Worm (Caenorhabditis elegans): ENCODE results near the gene smgl-2.
A peak's percentile ranks its signal among the peaks of the same experiment; 100 is the strongest.

smgl-2 gene

DNA sequence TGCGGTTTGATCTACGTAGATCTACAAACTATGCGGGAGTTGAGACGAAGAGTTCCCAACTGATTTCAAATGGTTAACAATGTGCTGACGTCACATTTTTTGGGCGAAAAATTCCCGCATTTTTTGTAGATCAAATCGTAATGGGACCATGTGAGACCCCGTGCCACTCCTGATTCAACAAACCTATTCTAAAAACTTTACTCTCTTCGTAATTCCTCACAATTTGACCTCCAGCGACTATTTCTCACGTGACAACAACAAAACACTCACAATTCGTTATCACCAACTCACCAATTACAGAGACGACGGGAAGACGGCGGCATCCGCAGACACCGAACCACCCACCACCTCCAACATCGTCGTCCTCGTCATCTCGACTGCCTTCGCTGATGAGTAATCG is 17.8 kb downstream of the smgl-2 start, which contains the start of gene siah-1:
Gene siah-1 (plus strand): TSS at position 301 of the 400 bp plus-strand sequence.
- TF ChIP-seq mml-1 (tag; optimal IDR thresholded peaks at IDR 0.05), result no peak
- no peak for TF ChIP-seq nhr-43 (tag; optimal IDR thresholded peaks at IDR 0.05; ENCODE audit: poor library complexity, severe bottlenecking)
- peak; percentile 25 for TF ChIP-seq elt-2 (tag; optimal IDR thresholded peaks at IDR 0.05)
- no peak for TF ChIP-seq tbx-2 (tag; optimal IDR thresholded peaks at IDR 0.05)
- no peak for TF ChIP-seq egl-27 (tag; optimal IDR thresholded peaks at IDR 0.05)
- TF ChIP-seq mdl-1 (tag; optimal IDR thresholded peaks at IDR 0.05), result no peak
- no peak for TF ChIP-seq nhr-28 (tag; optimal IDR thresholded peaks at IDR 0.05)
- peak; percentile 22 for TF ChIP-seq pqm-1 (tag; optimal IDR thresholded peaks at IDR 0.05)
- no peak for TF ChIP-seq ztf-4 (tag; optimal IDR thresholded peaks at IDR 0.05)

DNA sequence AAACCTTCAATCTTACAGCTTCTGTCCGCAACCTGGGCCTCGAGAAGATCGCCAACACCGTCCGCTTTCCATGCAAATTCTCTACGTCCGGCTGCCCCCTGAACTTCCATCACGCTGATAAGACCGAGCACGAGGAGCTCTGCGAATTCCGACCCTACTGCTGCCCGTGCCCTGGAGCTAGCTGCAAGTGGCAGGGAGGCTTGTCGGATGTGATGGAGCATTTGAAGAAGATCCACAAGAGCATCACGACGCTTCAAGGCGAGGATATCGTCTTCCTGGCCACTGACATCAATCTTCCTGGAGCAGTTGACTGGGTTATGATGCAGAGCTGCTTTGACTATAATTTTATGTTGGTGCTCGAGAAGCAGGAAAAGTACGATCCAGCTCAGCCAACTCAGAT is 19.8 kb downstream of the smgl-2 start:
- no peak for TF ChIP-seq egl-27 (tag; optimal IDR thresholded peaks at IDR 0.05)
- no peak for TF ChIP-seq nhr-28 (tag; optimal IDR thresholded peaks at IDR 0.05)
- no peak for TF ChIP-seq pqm-1 (tag; optimal IDR thresholded peaks at IDR 0.05)
- TF ChIP-seq ceh-16 (tag; optimal IDR thresholded peaks at IDR 0.05), result no peak
- no peak for TF ChIP-seq mdl-1 (tag; optimal IDR thresholded peaks at IDR 0.05)
- TF ChIP-seq ceh-28 (tag; optimal IDR thresholded peaks at IDR 0.05), result no peak
- no peak for TF ChIP-seq sea-2 (GFP tag; optimal IDR thresholded peaks at IDR 0.05)
- TF ChIP-seq mml-1 (tag; optimal IDR thresholded peaks at IDR 0.05), result no peak
- no peak for TF ChIP-seq elt-3 (tag; optimal IDR thresholded peaks at IDR 0.05)
- TF ChIP-seq ZK546.5 (tag; optimal IDR thresholded peaks at IDR 0.05), result no peak
- no peak for TF ChIP-seq aly-2 (tag; optimal IDR thresholded peaks at IDR 0.05)
- TF ChIP-seq ztf-4 (tag; optimal IDR thresholded peaks at IDR 0.05), result no peak
- TF ChIP-seq unc-62 (GFP tag; optimal IDR thresholded peaks at IDR 0.05), result no peak
- no peak for TF ChIP-seq R02D3.7 (tag; optimal IDR thresholded peaks at IDR 0.05)
- TF ChIP-seq jun-1 (tag; optimal IDR thresholded peaks at IDR 0.05), result no peak
- no peak for TF ChIP-seq nhr-12 (tag; optimal IDR thresholded peaks at IDR 0.05)
- TF ChIP-seq nfya-1 (tag; optimal IDR thresholded peaks at IDR 0.05; ENCODE audit: insufficient read depth), result no peak
- TF ChIP-seq egl-5 (tag; optimal IDR thresholded peaks at IDR 0.05), result no peak
- TF ChIP-seq elt-2 (tag; optimal IDR thresholded peaks at IDR 0.05), result no peak

DNA sequence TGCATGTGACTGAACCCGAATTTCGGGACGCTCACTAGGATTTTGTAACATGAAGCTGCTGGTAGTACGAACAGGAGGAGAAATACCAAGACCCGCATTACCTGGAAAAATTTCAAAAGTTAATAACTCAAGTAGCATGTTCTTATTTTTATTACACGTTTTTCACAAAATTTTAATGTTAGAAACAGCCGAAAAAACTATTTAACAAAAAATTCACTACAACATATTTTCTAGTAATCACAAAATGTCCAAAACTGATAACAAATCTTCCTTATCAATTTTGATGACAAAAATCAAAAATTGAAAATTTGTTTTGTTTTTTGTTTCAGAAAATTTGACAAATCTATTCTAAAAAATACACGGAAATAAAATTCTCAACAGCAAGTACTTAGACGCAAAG is 25.0 kb downstream of the smgl-2 start, which contains the start of gene ugt-45:
Gene ugt-45 (minus strand): TSS at position 101 of the 400 bp plus-strand sequence.
- TF ChIP-seq ceh-9 (tag; optimal IDR thresholded peaks at IDR 0.05) (no peak), nhr-67 (tag; optimal IDR thresholded peaks at IDR 0.05) (no peak), fkh-2 (tag; optimal IDR thresholded peaks at IDR 0.05) (no peak), hmg-11 (tag; optimal IDR thresholded peaks at IDR 0.05) (no peak), ama-1 (optimal IDR thresholded peaks at IDR 0.05) (no peak), ceh-82 (tag; optimal IDR thresholded peaks at IDR 0.05) (no peak), snpc-4 (tag; optimal IDR thresholded peaks at IDR 0.05) (no peak), pha-4 (tag; optimal IDR thresholded peaks at IDR 0.05) (no peak), nhr-12 (tag; optimal IDR thresholded peaks at IDR 0.05) (no peak), unc-62 (GFP tag; optimal IDR thresholded peaks at IDR 0.05) (no peak), mml-1 (tag; optimal IDR thresholded peaks at IDR 0.05) (no peak), ceh-28 (tag; optimal IDR thresholded peaks at IDR 0.05) (no peak), nhr-23 (tag; optimal IDR thresholded peaks at IDR 0.05) (no peak), tbx-2 (tag; optimal IDR thresholded peaks at IDR 0.05) (no peak), unc-39 (tag; optimal IDR thresholded peaks at IDR 0.05) (no peak), zag-1 (tag; optimal IDR thresholded peaks at IDR 0.05) (no peak), nhr-77 (tag; optimal IDR thresholded peaks at IDR 0.05) (no peak), ZK546.5 (tag; optimal IDR thresholded peaks at IDR 0.05) (no peak), elt-1 (tag; optimal IDR thresholded peaks at IDR 0.05) (no peak)

- no peak for TF ChIP-seq nhr-25 (tag; optimal IDR thresholded peaks at IDR 0.05)
- TF ChIP-seq eor-1 (tag; optimal IDR thresholded peaks at IDR 0.05), result no peak
- TF ChIP-seq sea-2 (GFP tag; optimal IDR thresholded peaks at IDR 0.05), result no peak
- no peak for TF ChIP-seq fkh-10 (GFP tag; optimal IDR thresholded peaks at IDR 0.05)
- TF ChIP-seq nhr-76 (tag; optimal IDR thresholded peaks at IDR 0.05), result no peak
- TF ChIP-seq aly-2 (tag; optimal IDR thresholded peaks at IDR 0.05), result no peak
- TF ChIP-seq pha-4 (tag; optimal IDR thresholded peaks at IDR 0.05), result no peak
- TF ChIP-seq ceh-16 (tag; optimal IDR thresholded peaks at IDR 0.05), result no peak
- TF ChIP-seq nhr-43 (tag; optimal IDR thresholded peaks at IDR 0.05; ENCODE audit: poor library complexity, severe bottlenecking), result no peak
- no peak for TF ChIP-seq nhr-11 (tag; optimal IDR thresholded peaks at IDR 0.05)
- no peak for TF ChIP-seq pqm-1 (tag; optimal IDR thresholded peaks at IDR 0.05)
- TF ChIP-seq fos-1 (tag; optimal IDR thresholded peaks at IDR 0.05), result no peak
- no peak for TF ChIP-seq ceh-82 (tag; optimal IDR thresholded peaks at IDR 0.05)
- TF ChIP-seq ceh-9 (tag; optimal IDR thresholded peaks at IDR 0.05), result no peak
- no peak for TF ChIP-seq unc-62 (GFP tag; optimal IDR thresholded peaks at IDR 0.05)
- TF ChIP-seq ztf-11 (tag; optimal IDR thresholded peaks at IDR 0.05), result no peak
- no peak for TF ChIP-seq ztf-4 (tag; optimal IDR thresholded peaks at IDR 0.05)
- TF ChIP-seq nhr-237 (tag; optimal IDR thresholded peaks at IDR 0.05), result no peak
- TF ChIP-seq nhr-23 (tag; optimal IDR thresholded peaks at IDR 0.05), result no peak
- no peak for TF ChIP-seq hmg-11 (tag; optimal IDR thresholded peaks at IDR 0.05)
Observed at ce11 chrIV:3752276-3752675, 26.3 kb downstream of the smgl-2 start.

Data from whole organism, L3 larva.